Worm (Caenorhabditis elegans) whole organism, early embryonic: ENCODE data around the gene F40F9.10.

Experiments
- B0310.2 ChIP-seq: sonication (generic microtip); optimal IDR thresholded peaks from 2 replicates; lab custom pipeline; 2016; ENCODE audit warnings: mild to moderate bottlenecking, missing genetic modification characterization, missing compliant biosample characterization
- F13C5.2 ChIP-seq: sonication (generic microtip); optimal IDR thresholded peaks from 2 replicates; lab custom pipeline; 2017; ENCODE audit warnings: mild to moderate bottlenecking, missing genetic modification characterization, inconsistent platforms, missing compliant biosample characterization
- aly-1 ChIP-seq: sonication (generic microtip); optimal IDR thresholded peaks from 2 replicates; lab custom pipeline; 2016; ENCODE audit warnings: missing genetic modification characterization, missing compliant biosample characterization
- ama-1 ChIP-seq: fragments of 150-350 bp; optimal IDR thresholded peaks from 2 replicates; lab custom pipeline; 2014
- ceh-36 ChIP-seq: sonication (generic microtip); optimal IDR thresholded peaks from 2 replicates; lab custom pipeline; 2016; ENCODE audit warnings: missing genetic modification characterization, inconsistent platforms, missing compliant biosample characterization
- hnd-1 ChIP-seq: sonication (generic microtip); optimal IDR thresholded peaks from 2 replicates; lab custom pipeline; 2016; ENCODE audit warnings: missing genetic modification characterization, missing compliant biosample characterization
- pes-1 ChIP-seq: fragments of 200-800 bp; sonication (Bioruptor generic); IDR thresholded peaks from 2 replicates; pipeline ENCODE4 v1.3.6; 2022; ENCODE audit warnings: missing genetic modification reagents, missing genetic modification characterization, missing compliant biosample characterization
- scrt-1 ChIP-seq: fragments of 200-800 bp; sonication (Bioruptor generic); IDR thresholded peaks from 2 replicates; pipeline ENCODE4 v1.3.6; 2022; ENCODE audit warnings: missing genetic modification characterization, missing compliant biosample characterization
- sea-1 ChIP-seq: fragments of 200-800 bp; sonication (Bioruptor generic); conservative IDR thresholded peaks from 2 replicates; pipeline ENCODE4 v1.3.6; 2022; ENCODE audit warnings: missing genetic modification characterization, missing compliant biosample characterization
- tbx-11 ChIP-seq: fragments of 200-800 bp; sonication (Bioruptor generic); IDR thresholded peaks from 2 replicates; pipeline ENCODE4 v1.3.6; 2022; ENCODE audit warnings: missing genetic modification characterization, missing compliant biosample characterization

ce11 chrV:9755725-9756124 is 42.3 kb upstream of the F40F9.10 start, which contains the start of gene F58E6.8:
- TF ChIP-seq pes-1 (GFP tag; lab: Robert Waterston, UW) (no peak), ama-1 (no peak), tbx-11 (no peak), hnd-1 (tag; lab: Kevin White, UChicago) (no peak), F13C5.2 (no peak), aly-1 (tag; lab: Kevin White, UChicago) (no peak), B0310.2 (tag; lab: Kevin White, UChicago) (no peak), ceh-36 (tag; lab: Kevin White, UChicago) (no peak), scrt-1 (GFP tag; lab: Robert Waterston, UW) (no peak), sea-1 (GFP tag; lab: Robert Waterston, UW) (no peak)
